Worm (Caenorhabditis elegans) whole organism, L2 larva: ENCODE measurements around the gene ZK1055.6.

ENCODE experiments used
- C34F6.9 ChIP-seq: fragments of 150-350 bp; optimal IDR thresholded peaks from 2 replicates; lab custom pipeline; 2014; ENCODE audit warnings: missing biosample characterization, missing genetic modification characterization
- F13H6.1 ChIP-seq: sonication (generic microtip); optimal IDR thresholded peaks from 2 replicates; lab custom pipeline; 2016; ENCODE audit warnings: missing genetic modification characterization, missing compliant biosample characterization
- R02D3.7 ChIP-seq: fragments of 150-350 bp; optimal IDR thresholded peaks from 2 replicates; lab custom pipeline; 2014; ENCODE audit warnings: missing biosample characterization, missing genetic modification characterization
- Y55F3AM.14 ChIP-seq: fragments of 200-800 bp; sonication (Bioruptor generic); optimal IDR thresholded peaks from 2 replicates; lab custom pipeline; 2018; ENCODE audit warnings: mild to moderate bottlenecking, missing genetic modification characterization, missing compliant biosample characterization
- ZK546.5 ChIP-seq: sonication (generic microtip); optimal IDR thresholded peaks from 2 replicates; lab custom pipeline; 2017; ENCODE audit warnings: missing biosample characterization, missing genetic modification characterization
- alr-1 ChIP-seq: fragments of 150-350 bp; optimal IDR thresholded peaks from 2 replicates; lab custom pipeline; 2014; ENCODE audit warnings: missing biosample characterization, missing genetic modification characterization
- ama-1 ChIP-seq: fragments of 150-350 bp; optimal IDR thresholded peaks from 2 replicates; lab custom pipeline; 2018; ENCODE audit warnings: inconsistent platforms
- blmp-1 ChIP-seq: sonication (generic microtip); optimal IDR thresholded peaks from 2 replicates; lab custom pipeline; 2017; ENCODE audit warnings: missing genetic modification characterization, mild to moderate bottlenecking, missing compliant biosample characterization, antibody characterized with exemption, moderate library complexity; ENCODE audit not compliant: insufficient read depth
- crh-2 ChIP-seq: sonication (generic microtip); optimal IDR thresholded peaks from 2 replicates; lab custom pipeline; 2017; ENCODE audit warnings: missing biosample characterization, missing genetic modification characterization
- elt-3 ChIP-seq: sonication (generic microtip); optimal IDR thresholded peaks from 2 replicates; lab custom pipeline; 2017; ENCODE audit warnings: missing biosample characterization, missing genetic modification characterization
- fos-1 ChIP-seq: fragments of 150-350 bp; optimal IDR thresholded peaks from 2 replicates; lab custom pipeline; 2014; ENCODE audit warnings: missing biosample characterization, missing genetic modification characterization
- gmeb-1 ChIP-seq: fragments of 150-350 bp; optimal IDR thresholded peaks from 2 replicates; lab custom pipeline; 2014; ENCODE audit warnings: missing biosample characterization, missing genetic modification characterization
- lin-11 ChIP-seq: fragments of 150-350 bp; sonication (generic microtip); optimal IDR thresholded peaks from 2 replicates; lab custom pipeline; 2014; ENCODE audit warnings: missing biosample characterization, missing genetic modification characterization, inconsistent platforms, mixed read lengths
- lin-13 ChIP-seq: fragments of 150-350 bp; optimal IDR thresholded peaks from 2 replicates; lab custom pipeline; 2014; ENCODE audit warnings: missing biosample characterization, missing genetic modification reagents, missing genetic modification characterization
- lsy-2 ChIP-seq, 2 experiments: fragments of 150-350 bp in 1 of 2; sonication (generic microtip) in 1 of 2; optimal IDR thresholded peaks; 2 replicates each; lab custom pipeline; 2014 to 2017; ENCODE audit warnings: missing biosample characterization in 2 of 2, missing genetic modification characterization in 2 of 2
- mab-5 ChIP-seq: fragments of 150-350 bp; optimal IDR thresholded peaks from 2 replicates; lab custom pipeline; 2014; ENCODE audit warnings: missing biosample characterization, missing genetic modification characterization
- mbf-1 ChIP-seq: sonication (generic microtip); optimal IDR thresholded peaks from 2 replicates; lab custom pipeline; 2017; ENCODE audit warnings: missing biosample characterization, missing genetic modification characterization
- mdl-1 ChIP-seq, 2 experiments: fragments of 150-350 bp in 1 of 2; sonication (generic microtip) in 1 of 2; optimal IDR thresholded peaks; 2 replicates each; lab custom pipeline; 2017; ENCODE audit warnings: missing biosample characterization in 2 of 2, missing genetic modification characterization in 2 of 2
- nhr-11 ChIP-seq: fragments of 150-350 bp; optimal IDR thresholded peaks from 2 replicates; lab custom pipeline; 2014; ENCODE audit warnings: missing biosample characterization, missing genetic modification characterization
- nhr-12 ChIP-seq: fragments of 150-350 bp; optimal IDR thresholded peaks from 2 replicates; lab custom pipeline; 2014; ENCODE audit warnings: missing biosample characterization, missing genetic modification characterization
- nhr-129 ChIP-seq: fragments of 150-350 bp; optimal IDR thresholded peaks from 2 replicates; lab custom pipeline; 2014; ENCODE audit warnings: missing biosample characterization, missing genetic modification characterization
- nhr-21 ChIP-seq: fragments of 150-350 bp; optimal IDR thresholded peaks from 2 replicates; lab custom pipeline; 2014; ENCODE audit warnings: missing biosample characterization, missing genetic modification characterization
- nhr-23 ChIP-seq: fragments of 150-350 bp; optimal IDR thresholded peaks from 2 replicates; lab custom pipeline; 2014; ENCODE audit warnings: missing biosample characterization, missing genetic modification reagents, missing genetic modification characterization
- nhr-6 ChIP-seq: fragments of 150-350 bp; optimal IDR thresholded peaks from 2 replicates; lab custom pipeline; 2014; ENCODE audit warnings: missing biosample characterization, missing genetic modification characterization
- peb-1 ChIP-seq: fragments of 150-350 bp; optimal IDR thresholded peaks from 2 replicates; lab custom pipeline; 2014; ENCODE audit warnings: missing biosample characterization, missing genetic modification characterization
- skn-1 ChIP-seq: sonication (generic microtip); optimal IDR thresholded peaks from 2 replicates; lab custom pipeline; 2017; ENCODE audit warnings: missing biosample characterization, missing genetic modification characterization
- sma-3 ChIP-seq: sonication (generic microtip); optimal IDR thresholded peaks from 2 replicates; lab custom pipeline; 2016; ENCODE audit warnings: missing genetic modification reagents, missing genetic modification characterization, missing compliant biosample characterization
- sma-9 ChIP-seq, 2 experiments: fragments of 150-350 bp in 1 of 2; sonication (generic microtip) in 1 of 2; optimal IDR thresholded peaks; 2 replicates each; lab custom pipeline; 2014 to 2016; ENCODE audit warnings: missing genetic modification characterization in 2 of 2, mild to moderate bottlenecking in 1 of 2, missing biosample characterization in 1 of 2, missing compliant biosample characterization in 1 of 2, missing genetic modification reagents in 1 of 2, moderate library complexity in 1 of 2
- snpc-4 ChIP-seq: fragments of 150-350 bp; optimal IDR thresholded peaks from 2 replicates; lab custom pipeline; 2014; ENCODE audit warnings: missing biosample characterization, missing genetic modification characterization
- unc-39 ChIP-seq: fragments of 150-350 bp; optimal IDR thresholded peaks from 2 replicates; lab custom pipeline; 2014; ENCODE audit warnings: missing biosample characterization, missing genetic modification characterization
- unc-55 ChIP-seq: fragments of 150-350 bp; sonication (generic microtip); optimal IDR thresholded peaks from 3 replicates; lab custom pipeline; 2014; ENCODE audit warnings: missing biosample characterization, missing genetic modification reagents, missing genetic modification characterization
- unc-62 ChIP-seq: fragments of 150-350 bp; optimal IDR thresholded peaks from 2 replicates; lab custom pipeline; 2014; ENCODE audit warnings: missing biosample characterization, missing genetic modification reagents, missing genetic modification characterization
- zag-1 ChIP-seq: fragments of 150-350 bp; optimal IDR thresholded peaks from 2 replicates; lab custom pipeline; 2014; ENCODE audit warnings: missing biosample characterization, missing genetic modification characterization
- ztf-1 ChIP-seq: fragments of 200-800 bp; sonication (Bioruptor generic); conservative IDR thresholded peaks from 2 replicates; pipeline ENCODE4 v1.3.6; 2022; ENCODE audit warnings: missing genetic modification characterization, missing compliant biosample characterization
- ztf-11 ChIP-seq: sonication (generic microtip); optimal IDR thresholded peaks from 2 replicates; lab custom pipeline; 2017; ENCODE audit warnings: missing biosample characterization, missing genetic modification characterization
- ztf-4 ChIP-seq: fragments of 150-350 bp; optimal IDR thresholded peaks from 2 replicates; lab custom pipeline; 2014; ENCODE audit warnings: missing biosample characterization, missing genetic modification characterization

The ZK1055.6 gene

DNA sequence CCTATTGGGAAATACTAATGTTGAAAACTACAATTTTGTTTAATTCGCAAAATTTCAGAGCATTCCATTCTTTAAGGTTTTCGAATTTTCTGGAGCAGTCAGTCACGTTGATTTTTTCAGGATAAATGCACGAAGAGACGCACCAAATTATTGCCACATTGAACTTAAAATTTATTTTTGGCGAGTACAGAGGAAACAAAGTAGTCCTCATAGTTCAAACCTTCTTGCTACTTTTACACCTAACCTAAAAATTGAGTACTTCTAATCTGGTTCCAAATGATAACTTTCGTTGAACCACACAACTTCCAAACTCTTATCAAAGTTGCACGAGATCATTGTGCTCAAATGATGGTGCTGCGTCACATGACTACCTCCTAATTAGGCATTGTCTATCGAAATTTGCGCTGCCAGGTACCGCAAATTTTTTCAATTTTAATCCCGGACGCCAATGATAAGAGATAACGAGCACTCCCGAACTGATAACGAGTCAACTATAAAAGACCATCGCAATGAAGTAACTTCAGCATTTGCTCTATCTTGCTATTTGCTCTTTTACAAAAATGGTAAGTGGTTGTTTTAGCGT, 11.8 kb upstream of the ZK1055.6 start, which contains the start of gene cpr-4:
cpr-4 (plus strand) TSS at position 523 of the 583 bp plus-strand sequence.
- TF ChIP-seq elt-3 (tag; lab: Kevin White, UChicago) (no peak), skn-1 (tag; lab: Kevin White, UChicago) (no peak), mdl-1 (tag; optimal IDR thresholded peaks at IDR 0.05; lab: Kevin White, UChicago) (peak in 1 of 2 experiments; percentile 8), snpc-4 (tag; lab: Kevin White, UChicago) (no peak), nhr-129 (peak; percentile 19), blmp-1 (no peak), mab-5 (no peak), ama-1 (peak; percentile 20), crh-2 (tag; lab: Kevin White, UChicago) (peak; percentile 76), nhr-23 (no peak), gmeb-1 (tag; lab: Kevin White, UChicago) (peak; percentile 50), sma-9 (GFP tag; optimal IDR thresholded peaks at IDR 0.05; lab: Kevin White, UChicago) (peak; percentile 81), sma-9 (tag; optimal IDR thresholded peaks at IDR 0.05; lab: Kevin White, UChicago) (no peak), fos-1 (tag; lab: Kevin White, UChicago) (peak; percentile 89), peb-1 (no peak), F13H6.1 (peak; percentile 50), mbf-1 (tag; lab: Kevin White, UChicago) (no peak), sma-3 (GFP tag; lab: Kevin White, UChicago) (peak; percentile 47), alr-1 (tag; lab: Kevin White, UChicago) (no peak), ztf-4 (tag; lab: Kevin White, UChicago) (no peak), lsy-2 (tag; optimal IDR thresholded peaks at IDR 0.05; lab: Kevin White, UChicago) (peak in 1 of 2 experiments; percentile 29), ztf-1 (GFP tag; lab: Robert Waterston, UW) (no peak), nhr-12 (tag; lab: Kevin White, UChicago) (no peak), ztf-11 (tag; lab: Kevin White, UChicago) (no peak), lin-11 (no peak), R02D3.7 (tag; lab: Kevin White, UChicago) (no peak), lin-13 (no peak), Y55F3AM.14 (GFP tag; lab: Kevin White, UChicago) (no peak), nhr-6 (tag; lab: Kevin White, UChicago) (no peak)

DNA sequence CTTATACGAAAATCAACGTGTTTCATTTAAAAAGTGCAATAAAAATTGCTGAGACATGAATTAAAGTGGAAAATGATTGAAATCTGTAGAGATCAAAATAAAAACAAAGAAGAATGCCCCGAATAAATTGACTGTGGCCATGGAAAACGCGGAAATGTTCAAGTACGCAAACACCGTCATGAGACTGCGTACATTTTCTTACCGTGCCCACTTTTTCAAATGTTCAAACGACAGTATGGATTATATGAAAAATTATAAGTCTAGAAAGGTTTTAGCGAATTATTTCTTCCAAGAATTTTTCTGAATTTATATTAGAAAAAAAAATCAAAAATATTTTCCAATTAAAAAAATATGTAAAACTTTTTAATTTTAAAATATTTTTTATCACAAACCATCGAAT, 9.1 kb upstream of the ZK1055.6 start:
- no peak for TF ChIP-seq ZK546.5 (tag; lab: Kevin White, UChicago)
- TF ChIP-seq skn-1 (tag; lab: Kevin White, UChicago), result no peak
- TF ChIP-seq ama-1, result no peak
- no peak for TF ChIP-seq nhr-12 (tag; lab: Kevin White, UChicago)
- no peak for TF ChIP-seq mbf-1 (tag; lab: Kevin White, UChicago)
- peak in 1 of 2 experiments; percentile 89 for TF ChIP-seq lsy-2 (tag; optimal IDR thresholded peaks at IDR 0.05; lab: Kevin White, UChicago)
- peak; percentile 7 for TF ChIP-seq C34F6.9 (tag; lab: Kevin White, UChicago)
- no peak for TF ChIP-seq lin-11
- no peak for TF ChIP-seq blmp-1
- peak; percentile 12 for TF ChIP-seq nhr-129

DNA sequence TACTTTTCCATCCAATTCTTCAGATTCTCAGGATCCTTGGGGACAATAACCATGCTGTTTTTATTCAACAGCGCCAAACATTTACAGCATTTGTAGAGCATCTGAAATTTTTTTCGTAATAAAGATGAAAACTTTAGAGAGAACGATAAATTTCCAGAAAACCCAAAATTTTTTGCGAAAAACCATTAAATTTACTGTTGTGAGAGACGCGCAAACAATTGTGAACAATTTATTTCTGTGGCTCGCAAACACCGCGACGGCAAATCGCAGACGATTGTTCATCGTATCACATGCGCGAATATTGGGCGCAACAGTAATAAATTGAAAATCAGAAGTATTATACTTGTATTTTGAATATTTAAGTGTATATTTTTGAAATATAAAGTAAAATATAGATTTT, 8.7 kb upstream of the ZK1055.6 start, which contains the start of gene gon-14:
gon-14 (minus strand) TSS at position 101 of the 400 bp plus-strand sequence.
- TF ChIP-seq unc-39 (tag; lab: Kevin White, UChicago) (no peak), lin-11 (no peak), ztf-11 (tag; lab: Kevin White, UChicago) (no peak), nhr-11 (no peak), nhr-129 (no peak), mdl-1 (tag; optimal IDR thresholded peaks at IDR 0.05; lab: Kevin White, UChicago) (no peak), zag-1 (tag; lab: Kevin White, UChicago) (no peak), unc-62 (GFP tag; lab: Kevin White, UChicago) (no peak), C34F6.9 (tag; lab: Kevin White, UChicago) (no peak), mbf-1 (tag; lab: Kevin White, UChicago) (no peak)

DNA sequence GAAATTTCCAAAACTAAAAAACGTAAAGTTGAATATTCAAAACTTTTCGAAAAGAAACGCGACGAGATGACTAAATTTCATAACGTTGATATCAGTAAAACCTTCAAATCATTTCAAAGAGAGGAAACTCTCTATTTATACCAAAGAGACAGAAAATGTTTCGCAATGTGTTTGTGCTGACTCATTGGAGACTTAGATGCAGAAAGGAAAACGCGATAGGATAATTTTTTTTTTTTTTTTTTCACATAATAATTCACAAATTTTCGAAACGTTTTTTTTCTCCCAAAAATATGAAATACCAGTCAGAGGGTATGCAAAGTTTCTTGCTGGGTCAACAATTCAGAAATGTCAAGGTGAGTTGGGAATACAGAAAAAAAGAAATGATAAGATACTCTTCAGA, 3.8 kb upstream of the ZK1055.6 start:
- no peak for TF ChIP-seq ZK546.5 (tag; lab: Kevin White, UChicago)
- TF ChIP-seq nhr-21 (tag; lab: Kevin White, UChicago), result no peak
- peak; percentile 88 for TF ChIP-seq fos-1 (tag; lab: Kevin White, UChicago)
- peak; percentile 47 for TF ChIP-seq gmeb-1 (tag; lab: Kevin White, UChicago)
- TF ChIP-seq lin-11, result no peak
- peak; percentile 76 for TF ChIP-seq unc-55 (GFP tag; lab: Kevin White, UChicago)
- TF ChIP-seq skn-1 (tag; lab: Kevin White, UChicago), result peak; percentile 48
- no peak for TF ChIP-seq nhr-12 (tag; lab: Kevin White, UChicago)
